Fruit fly (Drosophila melanogaster): ENCODE data around the gene CG14634.

CG14634 gene

dm6 chrX:873739-874138 lies 11.3 kb downstream of the CG14634 start (continued):
- TF ChIP-seq CG9932 (GFP tag; IDR thresholded peaks at IDR 0.05), result 0 out of 2 replicates have a peak, but pooled peaks have one; percentile 11
- peak; percentile 8 for TF ChIP-seq sens (GFP tag)
- no peak for TF ChIP-seq CG17568 (GFP tag; optimal IDR thresholded peaks at IDR 0.05)
- peak; percentile 89 for TF ChIP-seq Ets65A (GFP tag)
- no peak for TF ChIP-seq CG16813 (GFP tag; IDR thresholded peaks at IDR 0.05; ENCODE audit: partially characterized antibody)
- TF ChIP-seq Sox102F (GFP tag; optimal IDR thresholded peaks at IDR 0.05), result peak; percentile 38
- TF ChIP-seq pnt (GFP tag; optimal IDR thresholded peaks at IDR 0.05), result peak; percentile 43
- peak; percentile 9 for TF ChIP-seq NfI (GFP tag; optimal IDR thresholded peaks at IDR 0.05)
- no peak for TF ChIP-seq CG42726 (GFP tag; IDR thresholded peaks at IDR 0.05; ENCODE audit: partially characterized antibody)
- no peak for TF ChIP-seq CG1529 (GFP tag; optimal IDR thresholded peaks at IDR 0.05)
- no peak for TF ChIP-seq ac (GFP tag; optimal IDR thresholded peaks at IDR 0.05)
- peak; percentile 16; the same call in 1 of the 2 replicates for TF ChIP-seq sisA (GFP tag; IDR thresholded peaks at IDR 0.05)
- peak; percentile 14 for TF ChIP-seq CG15514 (GFP tag; optimal IDR thresholded peaks at IDR 0.05)
- no peak for TF ChIP-seq HLHmδ (GFP tag; optimal IDR thresholded peaks at IDR 0.05)
- TF ChIP-seq Sin3A (optimal IDR thresholded peaks at IDR 0.05), result no peak
- peak; percentile 35 for TF ChIP-seq phol (tag; optimal IDR thresholded peaks at IDR 0.05)
- TF ChIP-seq slbo (GFP tag; IDR thresholded peaks at IDR 0.05), result peak; percentile 24; the same call in 1 of the 2 replicates
- TF ChIP-seq Oli (tag; optimal IDR thresholded peaks at IDR 0.05), result peak; percentile 19
- peak; percentile 19; the same call in 1 of the 2 replicates for TF ChIP-seq Ada2b (GFP tag; IDR thresholded peaks at IDR 0.05)
- peak; percentile 18 for TF ChIP-seq cwo (GFP tag; optimal IDR thresholded peaks at IDR 0.05)
- TF ChIP-seq CG3281 (GFP tag; optimal IDR thresholded peaks at IDR 0.05), result peak; percentile 19
- TF ChIP-seq crp (GFP tag; optimal IDR thresholded peaks at IDR 0.05), result no peak
- TF ChIP-seq CG31224 (GFP tag; IDR thresholded peaks at IDR 0.05), result no peak
- TF ChIP-seq CG17359 (tag; optimal IDR thresholded peaks at IDR 0.05), result peak; percentile 23
- TF ChIP-seq nom (GFP tag; optimal IDR thresholded peaks at IDR 0.05), result no peak
- TF ChIP-seq CG31441 (GFP tag; IDR thresholded peaks at IDR 0.05), result 0 out of 2 replicates have a peak, but pooled peaks have one; percentile 30
- TF ChIP-seq CG2712 (tag; optimal IDR thresholded peaks at IDR 0.05), result peak; percentile 8
- peak; percentile 9 for TF ChIP-seq Deaf1 (tag; optimal IDR thresholded peaks at IDR 0.05)
- TF ChIP-seq dysf (GFP tag; IDR thresholded peaks at IDR 0.05), result 0 out of 3 replicates have a peak, but pooled peaks have one; percentile 27
- peak; percentile 34 for TF ChIP-seq CG15269 (tag; optimal IDR thresholded peaks at IDR 0.05)
- no peak for TF ChIP-seq bbx (GFP tag; IDR thresholded peaks at IDR 0.05; ENCODE audit: partially characterized antibody)
- TF ChIP-seq row (GFP tag; IDR thresholded peaks at IDR 0.05), result peak; percentile 45
- peak in 1 of 2 experiments; percentile 26 for TF ChIP-seq bsh (GFP tag; optimal IDR thresholded peaks at IDR 0.05)
- TF ChIP-seq CG2120 (GFP tag; optimal IDR thresholded peaks at IDR 0.05), result peak; percentile 43
- peak in 1 of 2 experiments; percentile 5 for TF ChIP-seq Pdp1 (GFP tag; optimal IDR thresholded peaks at IDR 0.05)
- TF ChIP-seq CG6689 (GFP tag; IDR thresholded peaks at IDR 0.05), result peak; percentile 34; the same call in 1 of the 2 replicates
- no peak for TF ChIP-seq CG12769 (tag; optimal IDR thresholded peaks at IDR 0.05)
- TF ChIP-seq Xrp1 (GFP tag; IDR thresholded peaks at IDR 0.05), result 0 out of 2 replicates have a peak, but pooled peaks have one; percentile 10
- peak; percentile 20 for TF ChIP-seq ind (GFP tag; optimal IDR thresholded peaks at IDR 0.05)
- 0 out of 2 replicates have a peak, but pooled peaks have one; percentile 24 for TF ChIP-seq Drgx (GFP tag; IDR thresholded peaks at IDR 0.05)
- TF ChIP-seq repo (GFP tag; optimal IDR thresholded peaks at IDR 0.05), result no peak
- TF ChIP-seq CG30403 (GFP tag; optimal IDR thresholded peaks at IDR 0.05), result peak; percentile 13
- peak; percentile 19 for TF ChIP-seq CG4424 (GFP tag; optimal IDR thresholded peaks at IDR 0.05)
- TF ChIP-seq Ptx1 (GFP tag; IDR thresholded peaks at IDR 0.05), result peak; percentile 32; the same call in 1 of the 2 replicates
- peak; percentile 36 for TF ChIP-seq lilli (GFP tag; optimal IDR thresholded peaks at IDR 0.05)
- TF ChIP-seq CG14014 (GFP tag; IDR thresholded peaks at IDR 0.05), result no peak
- TF ChIP-seq CG7556 (GFP tag; optimal IDR thresholded peaks at IDR 0.05), result peak; percentile 28
- TF ChIP-seq Med (GFP tag), result peak; percentile 81
- peak; percentile 16 for TF ChIP-seq grau (tag; optimal IDR thresholded peaks at IDR 0.05)
- TF ChIP-seq CG1603 (tag; optimal IDR thresholded peaks at IDR 0.05), result peak; percentile 36
